Worm (Caenorhabditis elegans) whole organism, late embryonic: Measurements from ENCODE around the gene K08B4.7.

ENCODE experiments used
- ama-1 ChIP-seq: fragments of 150-350 bp; optimal IDR thresholded peaks from 2 replicates; lab custom pipeline; 2014
- ceh-6 ChIP-seq: fragments of 200-800 bp; sonication (Bioruptor generic); optimal IDR thresholded peaks from 2 replicates; lab custom pipeline; 2018; ENCODE audit warnings: mild to moderate bottlenecking, missing genetic modification characterization, missing compliant biosample characterization
- dve-1 ChIP-seq: sonication (generic microtip); optimal IDR thresholded peaks from 2 replicates; lab custom pipeline; 2017; ENCODE audit warnings: antibody characterized with exemption, mild to moderate bottlenecking, missing genetic modification characterization, missing compliant biosample characterization
- elt-2 ChIP-seq: sonication (generic microtip); optimal IDR thresholded peaks from 2 replicates; lab custom pipeline; 2016; ENCODE audit warnings: missing genetic modification reagents, missing genetic modification characterization, missing compliant biosample characterization
- hlh-15 ChIP-seq: sonication (generic microtip); optimal IDR thresholded peaks from 2 replicates; lab custom pipeline; 2016; ENCODE audit warnings: missing genetic modification characterization, missing compliant biosample characterization
- hlh-6 ChIP-seq: sonication (generic microtip); optimal IDR thresholded peaks from 2 replicates; lab custom pipeline; 2016; ENCODE audit warnings: missing genotype, missing genetic modification characterization, missing compliant biosample characterization
- hlh-8 ChIP-seq: sonication (generic microtip); optimal IDR thresholded peaks from 2 replicates; lab custom pipeline; 2016; ENCODE audit warnings: missing genotype, missing genetic modification characterization, missing compliant biosample characterization
- pat-9 ChIP-seq: fragments of 200-800 bp; sonication (Bioruptor generic); optimal IDR thresholded peaks from 2 replicates; lab custom pipeline; 2018; ENCODE audit warnings: mild to moderate bottlenecking, missing genetic modification characterization, moderate library complexity, missing compliant biosample characterization
- pax-1 ChIP-seq: fragments of 150-350 bp; optimal IDR thresholded peaks from 2 replicates; lab custom pipeline; 2014; ENCODE audit warnings: missing biosample characterization, missing genetic modification characterization
- pqm-1 ChIP-seq: sonication (generic microtip); optimal IDR thresholded peaks from 2 replicates; lab custom pipeline; 2016; ENCODE audit warnings: missing genetic modification characterization, missing compliant biosample characterization
- sox-2 ChIP-seq: fragments of 200-800 bp; sonication (Bioruptor generic); IDR thresholded peaks from 2 replicates; pipeline ENCODE4 v1.3.6; 2022; ENCODE audit warnings: missing genetic modification reagents, missing genetic modification characterization, missing compliant biosample characterization
- unc-86 ChIP-seq: sonication (generic microtip); optimal IDR thresholded peaks from 2 replicates; lab custom pipeline; 2016; ENCODE audit warnings: missing genetic modification characterization, missing compliant biosample characterization

ce11 chrIV:6076128-6076527, 16.1 kb downstream of the K08B4.7 start, which contains the start of gene cpg-20:
- TF ChIP-seq ceh-6 (GFP tag; lab: Kevin White, UChicago): no peak
- TF ChIP-seq sox-2: no peak
- TF ChIP-seq dve-1 (tag; lab: Kevin White, UChicago): no peak
- TF ChIP-seq hlh-8 (tag; lab: Kevin White, UChicago): no peak
- TF ChIP-seq pqm-1: no peak
- no peak for TF ChIP-seq pat-9 (tag; lab: Kevin White, UChicago)
- TF ChIP-seq hlh-6 (tag; lab: Kevin White, UChicago): no peak
- no peak for TF ChIP-seq ama-1
- TF ChIP-seq pax-1 (tag; lab: Kevin White, UChicago): no peak
- TF ChIP-seq hlh-15 (tag; lab: Kevin White, UChicago): no peak
- no peak for TF ChIP-seq unc-86 (tag; lab: Kevin White, UChicago)
- no peak for TF ChIP-seq elt-2
